Worm (Caenorhabditis elegans) whole organism, early embryonic: Measurements from ENCODE around the gene T16A1.2.

Experiments used
- ama-1 ChIP-seq: fragments of 150-350 bp; optimal IDR thresholded peaks from 2 replicates; lab custom pipeline; 2014
- ceh-36 ChIP-seq: sonication (generic microtip); optimal IDR thresholded peaks from 2 replicates; lab custom pipeline; 2016; ENCODE audit warnings: missing genetic modification characterization, inconsistent platforms, missing compliant biosample characterization

DNA sequence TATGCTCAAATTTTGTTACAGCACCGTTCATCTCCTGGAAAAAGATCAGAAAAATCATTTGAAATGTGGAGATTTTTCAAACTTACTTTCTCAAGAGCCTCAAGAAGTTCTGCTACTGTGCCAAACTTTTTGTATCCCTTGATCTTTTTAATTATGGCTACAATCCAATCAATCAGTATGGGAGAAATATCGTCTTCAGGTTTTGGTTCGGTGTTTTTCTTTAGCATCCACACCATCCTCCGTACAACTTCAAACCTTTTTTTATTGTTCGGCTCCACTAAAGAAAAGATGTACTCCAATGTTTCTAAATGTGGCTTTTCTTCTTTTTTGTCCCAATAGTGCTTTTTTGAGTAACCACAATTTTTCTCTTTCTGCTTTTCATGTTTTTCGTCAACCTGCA lies 18.9 kb upstream of the T16A1.2 start:
- TF ChIP-seq ama-1 = no peak
- no peak for TF ChIP-seq ceh-36 (tag; lab: Kevin White, UChicago)
